Worm (Caenorhabditis elegans) whole organism, midembryonic: ENCODE measurements around the gene ppm-1.A.
A peak's percentile ranks its signal among the peaks of the same experiment; 100 is the strongest.

Source experiments
- T22C8.4 ChIP-seq: fragments of 200-800 bp; sonication (Bioruptor generic); IDR thresholded peaks from 2 replicates; pipeline ENCODE4 v1.3.6; 2022; ENCODE audit warnings: missing genetic modification characterization, missing compliant biosample characterization
- cog-1 ChIP-seq: sonication (generic microtip); optimal IDR thresholded peaks from 2 replicates; lab custom pipeline; 2016; ENCODE audit warnings: missing genetic modification characterization, missing compliant biosample characterization
- flt-1 ChIP-seq: fragments of 200-800 bp; sonication (Bioruptor generic); IDR thresholded peaks from 2 replicates; pipeline ENCODE4 v1.3.6; 2022; ENCODE audit warnings: missing genetic modification characterization, missing compliant biosample characterization
- klf-2 ChIP-seq: fragments of 200-800 bp; sonication (Bioruptor generic); conservative IDR thresholded peaks from 2 replicates; pipeline ENCODE4 v1.3.6; 2022; ENCODE audit warnings: missing genetic modification reagents, missing genetic modification characterization, missing compliant biosample characterization
- med-1 ChIP-seq: sonication (generic microtip); optimal IDR thresholded peaks from 2 replicates; lab custom pipeline; 2017; ENCODE audit warnings: missing genetic modification characterization, mild to moderate bottlenecking, missing compliant biosample characterization, antibody characterized with exemption, missing genetic modification reagents; ENCODE audit not compliant: insufficient read depth
- ref-1 ChIP-seq: fragments of 200-800 bp; sonication (Bioruptor generic); conservative IDR thresholded peaks from 2 replicates; pipeline ENCODE4 v1.3.6; 2022; ENCODE audit warnings: missing genetic modification reagents, missing genetic modification characterization, missing compliant biosample characterization
- tab-1 ChIP-seq: fragments of 200-800 bp; sonication (Bioruptor generic); IDR thresholded peaks from 2 replicates; pipeline ENCODE4 v1.3.6; 2022; ENCODE audit warnings: missing genetic modification characterization, missing compliant biosample characterization
- ztf-23 ChIP-seq: fragments of 200-800 bp; sonication (Bioruptor generic); IDR thresholded peaks from 2 replicates; pipeline ENCODE4 v1.3.6; 2022; ENCODE audit warnings: missing genetic modification reagents, missing genetic modification characterization, missing compliant biosample characterization
- ztf-29 ChIP-seq: fragments of 200-800 bp; sonication (Bioruptor generic); IDR thresholded peaks from 2 replicates; pipeline ENCODE4 v1.3.6; 2022; ENCODE audit warnings: missing genetic modification reagents, missing genetic modification characterization, missing compliant biosample characterization

ppm-1.A gene

DNA sequence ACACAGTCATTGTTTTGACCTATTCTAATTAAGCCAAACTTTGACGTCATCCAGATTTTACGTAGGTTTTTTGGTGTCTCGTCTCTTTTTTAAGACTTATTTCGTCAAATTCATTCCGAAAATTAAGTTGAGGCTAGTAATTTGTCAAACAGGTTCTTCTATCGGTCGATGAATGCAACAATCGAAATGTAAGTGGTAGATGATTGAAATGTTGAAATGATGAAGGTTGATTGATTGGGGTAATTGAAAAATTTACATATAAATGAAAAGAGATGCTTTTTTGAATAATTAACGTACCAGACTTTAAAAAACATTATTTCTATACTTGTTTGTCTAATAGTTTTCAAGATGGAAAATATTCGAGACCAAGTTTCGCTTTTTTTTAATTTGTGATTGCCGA, 20.2 kb upstream of the ppm-1.A start:
- no peak for TF ChIP-seq flt-1 (GFP tag; lab: Robert Waterston, UW)
- no peak for TF ChIP-seq med-1 (GFP tag; lab: Kevin White, UChicago)
- TF ChIP-seq tab-1 (GFP tag; lab: Robert Waterston, UW), result no peak
- no peak for TF ChIP-seq ztf-23
- TF ChIP-seq ztf-29 (GFP tag; lab: Robert Waterston, UW), result no peak
- TF ChIP-seq ref-1 (GFP tag; lab: Robert Waterston, UW), result no peak
- no peak for TF ChIP-seq klf-2 (GFP tag; lab: Robert Waterston, UW)
- no peak for TF ChIP-seq cog-1 (tag; lab: Kevin White, UChicago)
- no peak for TF ChIP-seq T22C8.4

ce11 chrV:10555239-10555638, 19.1 kb upstream of the ppm-1.A start, which contains the start of gene F32G8.3:
F32G8.3 (minus strand) TSS chrV:10555339.
- no peak for TF ChIP-seq ref-1 (GFP tag; lab: Robert Waterston, UW)
- TF ChIP-seq ztf-23, result no peak
- no peak for TF ChIP-seq flt-1 (GFP tag; lab: Robert Waterston, UW)
- TF ChIP-seq klf-2 (GFP tag; lab: Robert Waterston, UW), result no peak
- no peak for TF ChIP-seq tab-1 (GFP tag; lab: Robert Waterston, UW)
- no peak for TF ChIP-seq ztf-29 (GFP tag; lab: Robert Waterston, UW)
- no peak for TF ChIP-seq med-1 (GFP tag; lab: Kevin White, UChicago)
- TF ChIP-seq cog-1 (tag; lab: Kevin White, UChicago), result no peak
- no peak for TF ChIP-seq T22C8.4

ce11 chrV:10549717-10550116, 13.5 kb upstream of the ppm-1.A start, which contains the start of gene F32G8.2:
F32G8.2 (plus strand) TSS chrV:10550017.
- TF ChIP-seq T22C8.4 (no peak), ztf-29 (GFP tag; lab: Robert Waterston, UW) (no peak), ztf-23 (no peak), ref-1 (GFP tag; lab: Robert Waterston, UW) (no peak), tab-1 (GFP tag; lab: Robert Waterston, UW) (no peak), cog-1 (tag; lab: Kevin White, UChicago) (no peak), flt-1 (GFP tag; lab: Robert Waterston, UW) (no peak), klf-2 (GFP tag; lab: Robert Waterston, UW) (no peak), med-1 (GFP tag; lab: Kevin White, UChicago) (no peak)

ce11 chrV:10548981-10549380, 12.8 kb upstream of the ppm-1.A start, which contains the start of gene srd-34:
srd-34 (minus strand) TSS chrV:10549081.
- TF ChIP-seq flt-1 (GFP tag; lab: Robert Waterston, UW) (no peak), ztf-29 (GFP tag; lab: Robert Waterston, UW) (no peak), cog-1 (tag; lab: Kevin White, UChicago) (no peak), T22C8.4 (no peak), med-1 (GFP tag; lab: Kevin White, UChicago) (no peak), ztf-23 (no peak), klf-2 (GFP tag; lab: Robert Waterston, UW) (no peak), ref-1 (GFP tag; lab: Robert Waterston, UW) (no peak), tab-1 (GFP tag; lab: Robert Waterston, UW) (no peak)

- TF ChIP-seq ztf-23 (no peak), klf-2 (GFP tag; lab: Robert Waterston, UW) (no peak), T22C8.4 (no peak), ref-1 (GFP tag; lab: Robert Waterston, UW) (no peak), ztf-29 (GFP tag; lab: Robert Waterston, UW) (no peak), med-1 (GFP tag; lab: Kevin White, UChicago) (no peak), tab-1 (GFP tag; lab: Robert Waterston, UW) (no peak), cog-1 (tag; lab: Kevin White, UChicago) (no peak), flt-1 (GFP tag; lab: Robert Waterston, UW) (no peak)
These were observed 10.6 kb upstream of the ppm-1.A start, which contains the start of gene F25D1.5 for ce11 chrV:10546749-10547148. F25D1.5 (minus strand) TSS chrV:10546783.

DNA sequence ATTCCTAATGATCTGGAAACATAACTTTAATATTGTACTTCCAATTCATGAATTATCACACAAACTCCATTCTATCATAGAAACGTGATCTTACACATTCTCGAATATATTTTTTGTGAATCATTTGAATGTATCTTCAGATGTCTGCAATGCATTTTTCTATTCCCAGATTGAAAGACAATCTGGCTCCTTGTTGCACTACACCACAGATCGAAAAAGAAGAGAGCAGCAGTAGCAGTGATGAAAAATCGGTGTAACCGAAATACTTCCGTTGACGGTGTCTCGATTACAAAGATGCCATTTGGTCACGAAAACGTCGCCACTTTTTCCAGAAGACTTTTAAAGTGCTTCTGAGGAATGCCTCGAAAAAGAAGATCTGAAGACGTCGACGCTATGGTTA, 3.8 kb upstream of the ppm-1.A start, which contains the start of gene degt-1:
degt-1 (plus strand) TSS at position 301 of the 400 bp plus-strand sequence.
- TF ChIP-seq flt-1 (GFP tag; lab: Robert Waterston, UW), result no peak
- no peak for TF ChIP-seq T22C8.4
- TF ChIP-seq ztf-23, result no peak
- no peak for TF ChIP-seq cog-1 (tag; lab: Kevin White, UChicago)
- TF ChIP-seq ztf-29 (GFP tag; lab: Robert Waterston, UW), result no peak
- no peak for TF ChIP-seq tab-1 (GFP tag; lab: Robert Waterston, UW)
- TF ChIP-seq klf-2 (GFP tag; lab: Robert Waterston, UW), result no peak
- TF ChIP-seq ref-1 (GFP tag; lab: Robert Waterston, UW), result no peak

- TF ChIP-seq ref-1 (GFP tag; lab: Robert Waterston, UW) (no peak), ztf-29 (GFP tag; lab: Robert Waterston, UW) (no peak), ztf-23 (no peak), cog-1 (tag; lab: Kevin White, UChicago) (no peak), flt-1 (GFP tag; lab: Robert Waterston, UW) (no peak), klf-2 (GFP tag; lab: Robert Waterston, UW) (no peak), tab-1 (GFP tag; lab: Robert Waterston, UW) (no peak), med-1 (GFP tag; lab: Kevin White, UChicago) (no peak), T22C8.4 (no peak)
These were observed 2.9 kb upstream of the ppm-1.A start, which contains the start of gene F25D1.8 for ce11 chrV:10539114-10539513. F25D1.8 (plus strand) TSS chrV:10539414.

DNA sequence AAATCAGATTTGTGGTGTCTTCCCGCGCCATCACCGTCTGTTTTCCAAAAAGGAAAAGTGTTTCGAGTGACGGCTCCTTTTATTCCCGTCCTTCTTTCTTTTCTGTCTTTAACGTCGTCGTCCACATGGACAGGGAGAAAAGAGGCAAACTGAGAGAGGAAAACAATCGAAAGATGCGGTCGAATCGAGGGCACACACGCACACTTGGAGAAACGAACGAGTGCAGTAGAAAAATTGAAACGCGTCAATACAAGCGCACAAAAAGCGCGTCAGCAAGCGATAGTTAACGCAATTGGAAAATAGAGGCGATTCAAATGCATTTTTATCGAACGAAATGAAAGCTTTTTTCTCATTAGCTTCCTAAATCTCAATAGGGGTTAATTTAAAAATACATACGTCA, 620 bp upstream of the ppm-1.A start:
- TF ChIP-seq klf-2 (GFP tag; lab: Robert Waterston, UW), result no peak
- TF ChIP-seq ref-1 (GFP tag; lab: Robert Waterston, UW), result no peak
- TF ChIP-seq tab-1 (GFP tag; lab: Robert Waterston, UW), result no peak
- TF ChIP-seq flt-1 (GFP tag; lab: Robert Waterston, UW), result no peak
- TF ChIP-seq cog-1 (tag; lab: Kevin White, UChicago), result peak; percentile 58
- peak; percentile 1 for TF ChIP-seq med-1 (GFP tag; lab: Kevin White, UChicago)
- TF ChIP-seq ztf-29 (GFP tag; lab: Robert Waterston, UW), result no peak
- TF ChIP-seq ztf-23, result peak; percentile 94
- TF ChIP-seq T22C8.4, result no peak

DNA sequence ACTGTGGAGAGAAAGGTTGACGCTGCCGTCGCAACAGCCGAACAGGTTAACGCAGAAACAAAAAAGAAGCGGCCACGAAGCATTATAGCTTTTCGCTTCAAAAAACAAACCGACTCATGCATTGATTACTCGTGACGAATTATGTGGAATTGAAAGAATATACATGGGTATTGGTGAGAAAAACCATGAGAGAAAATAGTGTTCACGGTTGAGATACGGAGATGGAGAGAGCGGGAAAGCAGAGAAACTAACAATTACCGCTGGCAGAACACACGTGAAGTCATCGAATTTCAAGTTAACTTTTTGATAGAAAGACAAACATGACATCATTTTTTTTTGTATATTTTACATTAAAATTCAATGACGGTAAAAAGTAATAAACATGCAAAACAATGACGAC, 863 bp downstream of the ppm-1.A start:
- TF ChIP-seq ref-1 (GFP tag; lab: Robert Waterston, UW), result no peak
- TF ChIP-seq ztf-23, result no peak
- TF ChIP-seq flt-1 (GFP tag; lab: Robert Waterston, UW), result no peak
- TF ChIP-seq med-1 (GFP tag; lab: Kevin White, UChicago), result no peak
- no peak for TF ChIP-seq klf-2 (GFP tag; lab: Robert Waterston, UW)
